Worm (Caenorhabditis elegans) whole organism, L1 larva: ENCODE data around the gene K03H1.11.

Experiments
- alr-1 ChIP-seq: fragments of 200-800 bp; sonication (Bioruptor generic); optimal IDR thresholded peaks from 2 replicates; lab custom pipeline; 2018; ENCODE audit warnings: borderline replicate concordance, mild to moderate bottlenecking, missing genetic modification characterization, missing compliant biosample characterization
- aly-2 ChIP-seq: fragments of 150-350 bp; optimal IDR thresholded peaks from 2 replicates; lab custom pipeline; 2014; ENCODE audit warnings: missing biosample characterization, missing genetic modification characterization
- ama-1 ChIP-seq: fragments of 150-350 bp; optimal IDR thresholded peaks from 2 replicates; lab custom pipeline; 2014
- blmp-1 ChIP-seq: fragments of 150-350 bp; optimal IDR thresholded peaks from 2 replicates; lab custom pipeline; 2014; ENCODE audit warnings: missing biosample characterization, missing genetic modification characterization
- ceh-82 ChIP-seq, 3 experiments: fragments of 150-350 bp in 1 of 3; sonication (generic microtip) in 2 of 3; optimal IDR thresholded peaks; 2 replicates each; lab custom pipeline; 2014 to 2017; ENCODE audit warnings: missing biosample characterization in 3 of 3, missing genetic modification characterization in 3 of 3
- ceh-88 ChIP-seq: fragments of 200-800 bp; sonication (Bioruptor generic); IDR thresholded peaks from 2 replicates; pipeline ENCODE4 v1.3.6; 2022; ENCODE audit warnings: missing genetic modification characterization, missing compliant biosample characterization
- dpl-1 ChIP-seq, 3 experiments: fragments of 150-350 bp in 2 of 3; sonication (generic microtip) in 1 of 3; optimal IDR thresholded peaks; 2 replicates each; lab custom pipeline; 2014 to 2017; ENCODE audit warnings: missing biosample characterization in 3 of 3, missing genetic modification characterization in 3 of 3, missing genetic modification reagents in 3 of 3
- efl-1 ChIP-seq, 4 experiments: fragments of 150-350 bp; optimal IDR thresholded peaks in 3 of 4; peaks in 1 of 4; 1 replicate in 1 of 4; 2 replicates in 3 of 4; lab custom pipeline; 2014; ENCODE audit warnings: missing biosample characterization in 2 of 4, missing genetic modification characterization in 2 of 4, missing genetic modification reagents in 2 of 4
- efl-3 ChIP-seq: fragments of 200-800 bp; sonication (Bioruptor generic); optimal IDR thresholded peaks from 2 replicates; lab custom pipeline; 2018; ENCODE audit warnings: mild to moderate bottlenecking, missing genetic modification characterization, missing compliant biosample characterization
- elt-2 ChIP-seq: sonication (generic microtip); optimal IDR thresholded peaks from 2 replicates; lab custom pipeline; 2016; ENCODE audit warnings: missing genetic modification characterization, mild to moderate bottlenecking, inconsistent platforms, missing compliant biosample characterization, missing genetic modification reagents
- elt-3 ChIP-seq, 6 experiments: fragments of 150-350 bp in 1 of 6; sonication (generic microtip); optimal IDR thresholded peaks; 2 replicates each; lab custom pipeline; 2017 to 2018; ENCODE audit warnings: missing biosample characterization in 6 of 6, missing genetic modification characterization in 6 of 6, inconsistent platforms in 1 of 6
- ets-5 ChIP-seq: fragments of 200-800 bp; sonication (Bioruptor generic); IDR thresholded peaks from 2 replicates; pipeline ENCODE4 v1.3.6; 2022; ENCODE audit warnings: missing genetic modification characterization, missing compliant biosample characterization
- fkh-10 ChIP-seq: sonication (generic microtip); optimal IDR thresholded peaks from 2 replicates; lab custom pipeline; 2017; ENCODE audit warnings: missing biosample characterization, missing genetic modification reagents, missing genetic modification characterization
- fkh-4 ChIP-seq: sonication (generic microtip); optimal IDR thresholded peaks from 2 replicates; lab custom pipeline; 2016; ENCODE audit warnings: missing compliant biosample characterization, missing genetic modification characterization, borderline replicate concordance
- hlh-4 ChIP-seq: sonication (generic microtip); optimal IDR thresholded peaks from 2 replicates; lab custom pipeline; 2016; ENCODE audit warnings: mild to moderate bottlenecking, missing genetic modification characterization, missing compliant biosample characterization
- isw-1 ChIP-seq: fragments of 200-800 bp; sonication (Bioruptor generic); IDR thresholded peaks from 2 replicates; pipeline ENCODE4 v1.3.6; 2022; ENCODE audit warnings: missing genetic modification characterization, missing compliant biosample characterization
- lin-14 ChIP-seq: fragments of 200-800 bp; sonication (Bioruptor generic); optimal IDR thresholded peaks from 2 replicates; lab custom pipeline; 2018; ENCODE audit warnings: mild to moderate bottlenecking, missing genetic modification characterization, moderate library complexity, missing compliant biosample characterization
- lin-35 ChIP-seq, 2 experiments: fragments of 150-350 bp; optimal IDR thresholded peaks; 2 replicates each; lab custom pipeline; 2014; ENCODE audit warnings: missing biosample characterization in 2 of 2, missing genetic modification characterization in 2 of 2, missing genetic modification reagents in 2 of 2
- lin-39 ChIP-seq: fragments of 150-350 bp; optimal IDR thresholded peaks from 2 replicates; lab custom pipeline; 2014; ENCODE audit warnings: missing biosample characterization, missing genetic modification reagents, missing genetic modification characterization
- mep-1 ChIP-seq: fragments of 150-350 bp; optimal IDR thresholded peaks from 2 replicates; lab custom pipeline; 2014; ENCODE audit warnings: missing biosample characterization, missing genetic modification characterization
- nhr-11 ChIP-seq: fragments of 150-350 bp; optimal IDR thresholded peaks from 2 replicates; lab custom pipeline; 2014; ENCODE audit warnings: missing biosample characterization, missing genetic modification characterization
- nhr-19 ChIP-seq: fragments of 200-800 bp; sonication (Bioruptor generic); conservative IDR thresholded peaks from 2 replicates; pipeline ENCODE4 v1.3.6; 2022; ENCODE audit warnings: missing genetic modification characterization, missing compliant biosample characterization
- nhr-71 ChIP-seq: sonication (generic microtip); optimal IDR thresholded peaks from 2 replicates; lab custom pipeline; 2016; ENCODE audit warnings: mild to moderate bottlenecking, missing genetic modification characterization, moderate library complexity, missing compliant biosample characterization
- nhr-76 ChIP-seq: sonication (generic microtip); optimal IDR thresholded peaks from 2 replicates; lab custom pipeline; 2017; ENCODE audit warnings: missing biosample characterization, missing genetic modification characterization
- nhr-84 ChIP-seq: sonication (generic microtip); optimal IDR thresholded peaks from 2 replicates; lab custom pipeline; 2017; ENCODE audit warnings: missing biosample characterization, missing genetic modification characterization
- pqm-1 ChIP-seq: sonication (generic microtip); optimal IDR thresholded peaks from 3 replicates; lab custom pipeline; 2017; ENCODE audit warnings: missing biosample characterization, missing genetic modification characterization
- skn-1 ChIP-seq: fragments of 150-350 bp; optimal IDR thresholded peaks from 2 replicates; lab custom pipeline; 2014; ENCODE audit warnings: missing biosample characterization, missing genetic modification characterization
- tbx-2 ChIP-seq: sonication (generic microtip); optimal IDR thresholded peaks from 2 replicates; lab custom pipeline; 2016; ENCODE audit warnings: missing genetic modification characterization, missing compliant biosample characterization
- tlp-1 ChIP-seq: fragments of 150-350 bp; optimal IDR thresholded peaks from 2 replicates; lab custom pipeline; 2014; ENCODE audit warnings: missing biosample characterization, missing genetic modification characterization
- unc-130 ChIP-seq: fragments of 150-350 bp; optimal IDR thresholded peaks from 2 replicates; lab custom pipeline; 2017; ENCODE audit warnings: missing biosample characterization, missing genetic modification characterization, inconsistent platforms
- unc-30 ChIP-seq: sonication (generic microtip); optimal IDR thresholded peaks from 2 replicates; lab custom pipeline; 2017; ENCODE audit warnings: missing biosample characterization, missing genetic modification characterization
- unc-86 ChIP-seq: sonication (generic microtip); optimal IDR thresholded peaks from 2 replicates; lab custom pipeline; 2016; ENCODE audit warnings: missing genetic modification characterization, missing compliant biosample characterization
- zag-1 ChIP-seq: fragments of 150-350 bp; optimal IDR thresholded peaks from 2 replicates; lab custom pipeline; 2014; ENCODE audit warnings: missing biosample characterization, missing genetic modification characterization

The K03H1.11 gene

DNA sequence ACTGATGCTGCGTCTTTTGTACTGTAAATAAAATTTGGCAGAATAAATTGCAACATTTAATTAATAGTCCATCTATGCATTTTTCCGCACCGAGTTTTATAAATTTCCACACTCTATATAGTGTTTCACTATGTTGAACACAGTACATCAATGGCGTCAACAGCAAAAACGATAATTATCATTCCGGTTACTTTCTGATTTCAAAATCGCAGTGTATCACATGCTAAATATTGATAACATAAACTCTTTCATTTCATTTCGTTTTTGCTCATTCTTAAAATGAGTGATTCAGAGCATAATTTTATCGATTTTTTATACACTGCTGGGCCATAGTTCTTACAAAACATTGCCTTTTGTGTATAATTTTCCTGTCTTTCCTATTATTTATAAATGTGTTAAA lies 29.5 kb downstream of the K03H1.11 start:
- TF ChIP-seq nhr-71 (tag; lab: Kevin White, UChicago) (no peak), efl-3 (GFP tag; lab: Kevin White, UChicago) (no peak), ama-1 (no peak), isw-1 (GFP tag; lab: Robert Waterston, UW) (no peak), hlh-4 (no peak), ets-5 (no peak), pqm-1 (no peak), nhr-76 (tag; lab: Kevin White, UChicago) (no peak), nhr-19 (GFP tag; lab: Robert Waterston, UW) (no peak)

DNA sequence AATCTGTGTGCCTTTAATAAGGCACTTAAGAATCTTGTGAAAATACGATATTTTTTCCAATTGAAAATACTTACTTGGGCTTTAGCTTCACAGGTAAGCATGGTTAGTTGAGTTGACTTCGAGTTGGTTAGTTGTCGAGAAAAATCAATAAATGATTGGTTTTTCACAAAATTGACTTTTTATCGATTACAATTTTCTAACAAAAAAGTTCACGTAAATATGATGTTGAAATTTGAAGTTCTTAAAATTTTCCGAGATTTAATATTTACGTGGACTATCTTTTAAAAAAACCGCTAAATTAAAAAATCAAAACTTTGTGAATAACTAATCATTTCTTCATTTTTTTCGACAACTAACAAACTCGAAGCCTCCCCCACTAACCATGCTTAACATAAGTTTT lies 31.0 kb downstream of the K03H1.11 start, which contains the start of gene F40F12.3:
Gene F40F12.3 (minus strand): TSS at position 101 of the 400 bp plus-strand sequence.
- no peak for TF ChIP-seq nhr-84 (tag; lab: Kevin White, UChicago)
- TF ChIP-seq fkh-4 (tag; lab: Kevin White, UChicago) = no peak

DNA sequence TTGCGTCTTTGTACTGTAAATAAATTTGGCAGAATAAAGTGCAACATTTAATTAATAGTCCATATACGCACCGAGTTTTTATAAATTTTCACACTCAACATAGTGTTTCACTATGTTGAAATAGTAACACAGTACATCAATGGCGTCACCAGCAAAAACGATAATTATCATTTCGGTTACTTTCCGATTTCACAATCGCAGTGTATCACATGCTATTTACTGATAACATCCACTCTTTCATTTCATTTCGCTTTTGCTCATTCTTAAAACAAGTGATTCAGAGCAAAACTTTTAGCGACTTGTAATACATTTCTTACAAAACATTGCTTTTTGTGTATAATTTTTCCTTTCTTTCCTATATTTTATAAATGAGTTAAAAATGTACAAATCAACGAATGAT lies 38.0 kb downstream of the K03H1.11 start, which contains the start of gene cbp-3:
Gene cbp-3 (plus strand): TSS at position 272 of the 400 bp plus-strand sequence.
- TF ChIP-seq elt-2 (tag; lab: Kevin White, UChicago) (peak; percentile 28), pqm-1 (peak; percentile 75), lin-35 (GFP tag; optimal IDR thresholded peaks at IDR 0.05; lab: Kevin White, UChicago) (peak in 1 of 2 experiments; percentile 41), ceh-88 (GFP tag; lab: Robert Waterston, UW) (no peak)

DNA sequence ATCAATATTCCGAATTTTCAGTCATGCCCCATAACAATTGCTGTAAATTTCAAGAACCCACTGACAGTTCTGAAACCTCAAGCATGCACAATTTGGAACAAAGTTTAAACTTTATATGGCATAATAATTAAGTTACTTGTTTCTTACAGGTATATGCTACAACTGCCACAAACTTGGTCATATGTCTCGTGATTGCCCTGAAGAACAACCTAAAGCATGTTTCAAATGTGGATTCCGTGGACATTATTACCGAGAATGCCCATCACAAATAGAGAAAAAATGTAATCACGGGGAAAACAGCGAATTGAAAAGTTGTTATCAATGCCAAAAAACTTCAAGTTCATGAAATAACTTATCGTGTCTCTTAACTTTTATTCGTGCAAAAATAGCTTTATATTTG lies 38.8 kb downstream of the K03H1.11 start:
- TF ChIP-seq blmp-1 = peak; percentile 16
- peak; percentile 11 for TF ChIP-seq unc-130 (tag; lab: Kevin White, UChicago)
- TF ChIP-seq nhr-11 (tag; lab: Kevin White, UChicago) = no peak
- TF ChIP-seq hlh-4 = no peak
- no peak for TF ChIP-seq alr-1
- TF ChIP-seq elt-2 (tag; lab: Kevin White, UChicago) = peak; percentile 22
- TF ChIP-seq lin-35 (GFP tag; optimal IDR thresholded peaks at IDR 0.05; lab: Kevin White, UChicago) = peak in 1 of 2 experiments; percentile 54
- TF ChIP-seq mep-1 (tag; lab: Kevin White, UChicago) = no peak
- TF ChIP-seq efl-1 (optimal IDR thresholded peaks at IDR 0.05; lab: Kevin White, UChicago) = no peak
- peak in 1 of 2 experiments; percentile 44 for TF ChIP-seq efl-1 (GFP tag; optimal IDR thresholded peaks at IDR 0.05 in 1 of 2; lab: Kevin White, UChicago)
- TF ChIP-seq ama-1 = no peak
- TF ChIP-seq unc-86 (tag; lab: Kevin White, UChicago) = no peak
- no peak for TF ChIP-seq lin-39 (tag; lab: Kevin White, UChicago)
- TF ChIP-seq zag-1 (tag; lab: Kevin White, UChicago) = no peak
- peak in 1 of 6 experiments; percentile 25 for TF ChIP-seq elt-3 (tag; optimal IDR thresholded peaks at IDR 0.05; lab: Kevin White, UChicago)
- TF ChIP-seq, all 84 proteins: peak for 6

DNA sequence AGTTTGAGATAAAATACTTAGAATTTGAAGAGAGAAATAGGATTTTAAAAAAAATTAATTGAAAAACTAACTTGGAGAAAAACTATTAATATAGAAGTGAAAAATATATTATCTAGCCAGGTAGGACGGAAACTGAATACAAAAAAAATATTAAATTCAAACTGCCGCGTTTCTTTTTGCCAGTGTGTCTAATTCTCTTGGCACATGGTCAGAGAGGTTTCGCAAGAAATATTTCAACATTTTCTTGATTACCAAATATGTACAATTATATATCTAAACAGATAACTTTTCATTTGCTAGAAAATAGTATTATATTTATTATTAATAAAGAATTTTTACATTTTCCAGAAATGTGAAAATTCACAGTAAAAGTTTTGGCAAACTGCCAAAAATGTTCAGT lies 39.3 kb downstream of the K03H1.11 start:
- TF ChIP-seq ceh-82 (tag; optimal IDR thresholded peaks at IDR 0.05; lab: Kevin White, UChicago) (peak in 1 of 3 experiments; percentile 3), dpl-1 (GFP tag; optimal IDR thresholded peaks at IDR 0.05; lab: Kevin White, UChicago) (peak; percentile 49 to 69 (median 64)), lin-35 (GFP tag; optimal IDR thresholded peaks at IDR 0.05; lab: Kevin White, UChicago) (peak; percentile 43 to 76), skn-1 (tag; lab: Kevin White, UChicago) (peak; percentile 77), lin-14 (GFP tag; lab: Kevin White, UChicago) (no peak), efl-1 (optimal IDR thresholded peaks at IDR 0.05; lab: Kevin White, UChicago) (peak in 1 of 2 experiments; percentile 42), efl-1 (GFP tag; optimal IDR thresholded peaks at IDR 0.05 in 1 of 2; lab: Kevin White, UChicago) (peak; percentile 68 to 96)

DNA sequence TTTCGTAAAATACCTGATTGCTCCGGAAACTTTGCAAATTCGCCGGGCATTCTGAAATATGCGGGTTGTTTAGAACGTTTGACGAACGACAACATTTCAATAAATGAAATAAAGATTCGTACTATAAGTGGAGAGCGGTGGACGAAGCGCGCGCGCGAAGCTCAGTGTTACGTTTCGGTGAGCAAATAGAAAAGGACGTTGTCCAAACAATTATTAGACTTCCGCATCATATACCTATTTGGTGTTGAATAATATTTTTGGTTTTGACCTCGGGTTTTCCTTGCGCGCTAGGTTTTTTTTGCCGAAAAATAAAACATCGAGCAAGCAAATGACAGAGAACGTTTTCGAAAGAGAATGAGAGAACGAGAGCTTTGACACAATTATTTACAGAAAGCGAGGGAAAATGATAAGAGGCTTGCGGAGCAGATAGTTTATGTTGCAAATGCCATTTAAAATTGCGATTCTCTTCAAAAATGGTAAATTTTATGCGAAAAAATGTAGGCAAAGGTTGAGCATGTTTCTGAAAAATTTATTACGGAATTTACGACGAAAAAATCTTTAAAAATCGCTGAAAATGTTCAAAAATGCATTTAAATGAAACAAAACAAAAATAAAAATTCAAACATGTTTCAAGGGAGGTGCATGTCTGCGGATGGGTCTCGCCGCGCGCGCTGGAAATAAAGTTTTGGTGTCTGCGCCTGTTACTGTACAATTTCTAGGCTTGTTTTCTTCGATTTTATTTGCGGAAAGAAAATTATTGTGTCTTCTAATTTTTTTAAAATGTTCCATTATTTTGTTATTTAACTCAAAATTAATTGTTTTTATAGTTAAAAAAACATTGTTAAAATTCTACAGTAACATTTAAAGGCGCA lies 40.9 kb downstream of the K03H1.11 start, which contains the start of the genes cyld-1 and F40F12.9:
Gene cyld-1 (minus strand): TSS at position 51 of the 872 bp plus-strand sequence.
Gene F40F12.9 (plus strand): TSS at position 721 of the 872 bp plus-strand sequence.
- no peak for TF ChIP-seq unc-30 (tag; lab: Kevin White, UChicago)
- TF ChIP-seq lin-35 (GFP tag; optimal IDR thresholded peaks at IDR 0.05; lab: Kevin White, UChicago) = peak in 1 of 2 experiments; percentile 20
- TF ChIP-seq aly-2 (tag; lab: Kevin White, UChicago) = no peak
- TF ChIP-seq fkh-10 = no peak
- TF ChIP-seq unc-86 (tag; lab: Kevin White, UChicago) = no peak
- no peak for TF ChIP-seq tlp-1 (tag; lab: Kevin White, UChicago)
- no peak for TF ChIP-seq elt-2 (tag; lab: Kevin White, UChicago)
- no peak for TF ChIP-seq tbx-2 (tag; lab: Kevin White, UChicago)
- TF ChIP-seq lin-14 (GFP tag; lab: Kevin White, UChicago) = peak; percentile 28
